Fruit fly (Drosophila melanogaster) whole organism, embryonic: ENCODE measurements around the gene dlt.

Source experiments
- Asciz ChIP-seq: fragments of 200-800 bp; sonication (Bioruptor generic); optimal IDR thresholded peaks from 2 replicates; lab custom pipeline; 2017; ENCODE audit warnings: missing biosample characterization, mild to moderate bottlenecking, missing genetic modification characterization, missing genetic modification reagents
- B-H1 ChIP-seq: fragments of 200-800 bp; sonication (Bioruptor generic); IDR thresholded peaks from 3 replicates; pipeline ENCODE4 v1.3.6; 2022; ENCODE audit warnings: missing biosample characterization, missing genetic modification characterization
- B-H2 ChIP-seq: fragments of 200-800 bp; sonication (Bioruptor generic); optimal IDR thresholded peaks from 2 replicates; lab custom pipeline; 2018; ENCODE audit warnings: missing biosample characterization, mild to moderate bottlenecking, missing genetic modification characterization
- CG1024 ChIP-seq: fragments of 200-800 bp; sonication (Bioruptor generic); IDR thresholded peaks from 2 replicates; pipeline ENCODE4 v1.3.6; 2022; ENCODE audit warnings: missing biosample characterization, missing genetic modification characterization
- CG11560 ChIP-seq: fragments of 200-800 bp; sonication (Bioruptor generic); IDR thresholded peaks from 3 replicates; pipeline ENCODE4 v1.3.6; 2022; ENCODE audit warnings: missing biosample characterization, missing genetic modification characterization
- CG12391 ChIP-seq: fragments of 200-800 bp; sonication (Bioruptor generic); optimal IDR thresholded peaks from 3 replicates; lab custom pipeline; 2018; ENCODE audit warnings: missing biosample characterization, mild to moderate bottlenecking, missing genetic modification characterization, moderate library complexity
- CG13123 ChIP-seq: fragments of 200-800 bp; sonication (Bioruptor generic); optimal IDR thresholded peaks from 2 replicates; lab custom pipeline; 2016; ENCODE audit warnings: missing biosample characterization, missing genetic modification characterization
- CG14710 ChIP-seq: fragments of 200-800 bp; sonication (Bioruptor generic); optimal IDR thresholded peaks from 3 replicates; lab custom pipeline; 2019; ENCODE audit warnings: missing biosample characterization, mild to moderate bottlenecking, missing genetic modification characterization, moderate library complexity
- CG14965 ChIP-seq: fragments of 200-800 bp; sonication (Bioruptor generic); optimal IDR thresholded peaks from 2 replicates; lab custom pipeline; 2016; ENCODE audit warnings: missing biosample characterization, missing genetic modification characterization, borderline replicate concordance
- CG17829 ChIP-seq: fragments of 200-800 bp; optimal IDR thresholded peaks from 2 replicates; lab custom pipeline; 2019; ENCODE audit warnings: missing biosample characterization, mild to moderate bottlenecking, missing genetic modification characterization, moderate library complexity
- CG17912 ChIP-seq: fragments of 200-800 bp; sonication (Bioruptor generic); optimal IDR thresholded peaks from 2 replicates; lab custom pipeline; 2018; ENCODE audit warnings: missing biosample characterization, mild to moderate bottlenecking, missing genetic modification characterization
- CG18262 ChIP-seq: fragments of 200-800 bp; optimal IDR thresholded peaks from 3 replicates; lab custom pipeline; 2019; ENCODE audit warnings: missing biosample characterization, mild to moderate bottlenecking, missing genetic modification characterization, moderate library complexity
- CG6854 ChIP-seq: fragments of 200-800 bp; sonication (Bioruptor generic); optimal IDR thresholded peaks from 3 replicates; lab custom pipeline; 2017; ENCODE audit warnings: missing biosample characterization, mild to moderate bottlenecking, missing genetic modification characterization
- CG7928 ChIP-seq: fragments of 200-800 bp; sonication (Bioruptor generic); optimal IDR thresholded peaks from 2 replicates; lab custom pipeline; 2017; ENCODE audit warnings: missing biosample characterization, mild to moderate bottlenecking, missing genetic modification characterization
- CG8089 ChIP-seq: fragments of 200-800 bp; sonication (Bioruptor generic); optimal IDR thresholded peaks from 3 replicates; lab custom pipeline; 2016; ENCODE audit warnings: missing biosample characterization, missing genetic modification characterization
- CoRest ChIP-seq: fragments of 200-800 bp; sonication (Bioruptor generic); optimal IDR thresholded peaks from 3 replicates; lab custom pipeline; 2018; ENCODE audit warnings: missing biosample characterization, mild to moderate bottlenecking, missing genetic modification characterization, moderate library complexity
- E2f2 ChIP-seq: fragments of 200-800 bp; sonication (Bioruptor generic); IDR thresholded peaks from 2 replicates; pipeline ENCODE4 v1.3.6; 2022; ENCODE audit warnings: missing biosample characterization, missing genetic modification characterization
- Fer3 ChIP-seq: fragments of 200-800 bp; sonication (Bioruptor generic); optimal IDR thresholded peaks from 2 replicates; lab custom pipeline; 2018; ENCODE audit warnings: missing biosample characterization, mild to moderate bottlenecking, missing genetic modification characterization, moderate library complexity
- HLH54F ChIP-seq: fragments of 200-800 bp; sonication (Bioruptor generic); optimal IDR thresholded peaks from 3 replicates; lab custom pipeline; 2016; ENCODE audit warnings: missing biosample characterization, missing genetic modification characterization
- MESR4 ChIP-seq: fragments of 200-800 bp; sonication (Bioruptor generic); optimal IDR thresholded peaks from 2 replicates; lab custom pipeline; 2018; ENCODE audit warnings: missing biosample characterization, mild to moderate bottlenecking, missing genetic modification characterization, moderate library complexity
- Neu2 ChIP-seq: fragments of 200-800 bp; sonication (Bioruptor generic); optimal IDR thresholded peaks from 3 replicates; lab custom pipeline; 2016; ENCODE audit warnings: missing biosample characterization, missing genetic modification characterization, borderline replicate concordance
- Nf-YC ChIP-seq: fragments of 200-800 bp; optimal IDR thresholded peaks from 3 replicates; lab custom pipeline; 2019; ENCODE audit warnings: missing biosample characterization, mild to moderate bottlenecking, missing genetic modification characterization, moderate library complexity
- Scr ChIP-seq: fragments of 200-800 bp; sonication (Bioruptor generic); IDR thresholded peaks from 2 replicates; pipeline ENCODE4 v1.3.6; 2022; ENCODE audit warnings: missing biosample characterization, missing genetic modification characterization; ENCODE audit not compliant: partially characterized antibody
- Sin3A ChIP-seq: fragments of >200 bp; optimal IDR thresholded peaks from 2 replicates; lab custom pipeline; 2018
- Sox102F ChIP-seq: fragments of 200-800 bp; sonication (Bioruptor generic); optimal IDR thresholded peaks from 2 replicates; lab custom pipeline; 2018; ENCODE audit warnings: missing biosample characterization, mild to moderate bottlenecking, missing genetic modification characterization, moderate library complexity
- Sry-δ ChIP-seq: fragments of 200-800 bp; sonication (Bioruptor generic); optimal IDR thresholded peaks from 2 replicates; lab custom pipeline; 2016; ENCODE audit warnings: missing biosample characterization, missing genetic modification characterization
- Tbp ChIP-seq: fragments of >200 bp; optimal IDR thresholded peaks from 2 replicates; lab custom pipeline; 2018; ENCODE audit warnings: missing biosample characterization, missing genetic modification characterization
- YL-1 ChIP-seq: fragments of 200-800 bp; sonication (Bioruptor generic); optimal IDR thresholded peaks from 3 replicates; lab custom pipeline; 2017; ENCODE audit warnings: missing biosample characterization, mild to moderate bottlenecking, missing genetic modification characterization
- ac ChIP-seq: fragments of 200-800 bp; sonication (Bioruptor generic); optimal IDR thresholded peaks from 3 replicates; lab custom pipeline; 2017; ENCODE audit warnings: missing biosample characterization, mild to moderate bottlenecking, missing genetic modification characterization
- ato ChIP-seq: fragments of 200-800 bp; sonication (Bioruptor generic); IDR thresholded peaks from 2 replicates; pipeline ENCODE4 v1.3.6; 2022; ENCODE audit warnings: missing biosample characterization, missing genetic modification characterization; ENCODE audit not compliant: partially characterized antibody
- bab2 ChIP-seq: fragments of 200-800 bp; sonication (Bioruptor generic); optimal IDR thresholded peaks from 2 replicates; lab custom pipeline; 2016; ENCODE audit warnings: missing biosample characterization, missing genetic modification characterization
- bcd ChIP-seq: fragments of 200-800 bp; sonication (Bioruptor generic); optimal IDR thresholded peaks from 2 replicates; lab custom pipeline; 2017; ENCODE audit warnings: missing biosample characterization, mild to moderate bottlenecking, missing genetic modification characterization
- br ChIP-seq: fragments of >200 bp; optimal IDR thresholded peaks from 2 replicates; lab custom pipeline; 2017
- bsh ChIP-seq, 2 experiments: fragments of 200-800 bp; sonication (Bioruptor generic); optimal IDR thresholded peaks; 2 replicates each; lab custom pipeline; 2017 to 2018; ENCODE audit warnings: mild to moderate bottlenecking in 2 of 2, missing biosample characterization in 2 of 2, missing genetic modification characterization in 2 of 2, moderate library complexity in 1 of 2
- croc ChIP-seq: fragments of 200-800 bp; sonication (Bioruptor generic); conservative IDR thresholded peaks from 3 replicates; pipeline ENCODE4 v1.3.6; 2022; ENCODE audit warnings: missing biosample characterization, missing genetic modification characterization
- dan ChIP-seq: fragments of 200-800 bp; sonication (Bioruptor generic); IDR thresholded peaks from 2 replicates; pipeline ENCODE4 v1.3.6; 2022; ENCODE audit warnings: missing biosample characterization, missing genetic modification characterization
- danr ChIP-seq: fragments of 200-800 bp; sonication (Bioruptor generic); IDR thresholded peaks from 2 replicates; pipeline ENCODE4 v1.3.6; 2022; ENCODE audit warnings: missing biosample characterization, missing genetic modification characterization
- dysf ChIP-seq: fragments of 200-800 bp; sonication (Bioruptor generic); IDR thresholded peaks from 3 replicates; pipeline ENCODE4 v1.3.6; 2022; ENCODE audit warnings: missing biosample characterization, missing genetic modification characterization
- exex ChIP-seq: fragments of 200-800 bp; sonication (Bioruptor generic); optimal IDR thresholded peaks from 4 replicates; lab custom pipeline; 2018; ENCODE audit warnings: missing biosample characterization, mild to moderate bottlenecking, missing genetic modification characterization, moderate library complexity
- fd102C ChIP-seq: fragments of 200-800 bp; sonication (Bioruptor generic); optimal IDR thresholded peaks from 2 replicates; lab custom pipeline; 2018; ENCODE audit warnings: missing biosample characterization, mild to moderate bottlenecking, missing genetic modification characterization, moderate library complexity
- fu2 ChIP-seq: fragments of 200-800 bp; sonication (Bioruptor generic); optimal IDR thresholded peaks from 2 replicates; lab custom pipeline; 2016; ENCODE audit warnings: missing biosample characterization, missing genetic modification characterization
- grn ChIP-seq: fragments of 200-800 bp; sonication (Bioruptor generic); optimal IDR thresholded peaks from 3 replicates; lab custom pipeline; 2017; ENCODE audit warnings: missing biosample characterization, missing genetic modification characterization
- lbe ChIP-seq: fragments of 200-800 bp; sonication (Bioruptor generic); optimal IDR thresholded peaks from 2 replicates; lab custom pipeline; 2016; ENCODE audit warnings: missing biosample characterization, mild to moderate bottlenecking, missing genetic modification characterization
- pb ChIP-seq: fragments of 200-800 bp; sonication (Bioruptor generic); optimal IDR thresholded peaks from 3 replicates; lab custom pipeline; 2016; ENCODE audit warnings: missing biosample characterization, missing genetic modification characterization
- pfk ChIP-seq: fragments of 200-800 bp; sonication (Bioruptor generic); optimal IDR thresholded peaks from 2 replicates; lab custom pipeline; 2018; ENCODE audit warnings: missing biosample characterization, mild to moderate bottlenecking, missing genetic modification characterization, moderate library complexity
- slp2 ChIP-seq: fragments of 200-800 bp; sonication (Bioruptor generic); optimal IDR thresholded peaks from 2 replicates; lab custom pipeline; 2016; ENCODE audit warnings: missing biosample characterization, missing genetic modification characterization
- tll ChIP-seq, 2 experiments: fragments of 200-800 bp in 1 of 2; fragments of >200 bp in 1 of 2; sonication (Bioruptor generic) in 1 of 2; optimal IDR thresholded peaks; 2 replicates each; lab custom pipeline; 2017 to 2019; ENCODE audit warnings: missing biosample characterization in 2 of 2, missing genetic modification characterization in 2 of 2, mild to moderate bottlenecking in 1 of 2, moderate library complexity in 1 of 2
- trh ChIP-seq: fragments of 200-800 bp; sonication (Bioruptor generic); optimal IDR thresholded peaks from 2 replicates; lab custom pipeline; 2016; ENCODE audit warnings: missing biosample characterization, missing genetic modification characterization
- tx ChIP-seq: fragments of 200-800 bp; sonication (Bioruptor generic); optimal IDR thresholded peaks from 2 replicates; lab custom pipeline; 2016; ENCODE audit warnings: missing biosample characterization, missing genetic modification characterization
- yki ChIP-seq: fragments of >200 bp; optimal IDR thresholded peaks from 3 replicates; lab custom pipeline; 2018

The dlt gene

dm6 chr3L:1794164-1794942, 775 bp downstream of the dlt start (continued):
- TF ChIP-seq CG7928 (GFP tag; lab: Kevin White, UChicago) (peak; percentile 73), danr (GFP tag; lab: Robert Waterston, UW) (no peak), pfk (GFP tag; lab: Kevin White, UChicago) (peak; percentile 43), CG6854 (GFP tag; lab: Kevin White, UChicago) (peak; percentile 31), grn (peak; percentile 58), br (no peak), tx (GFP tag; lab: Kevin White, UChicago) (no peak), pb (GFP tag; lab: Kevin White, UChicago) (no peak), CoRest (no peak), HLH54F (GFP tag; lab: Kevin White, UChicago) (no peak), B-H2 (GFP tag; lab: Kevin White, UChicago) (peak; percentile 84), CG11560 (no peak), ac (GFP tag; lab: Kevin White, UChicago) (no peak), Sry-δ (no peak), CG17829 (no peak), dan (GFP tag; lab: Robert Waterston, UW) (no peak), CG18262 (no peak), lbe (GFP tag; lab: Kevin White, UChicago) (no peak), dysf (GFP tag; lab: Robert Waterston, UW) (peak; percentile 30; the same call in 1 of the 3 replicates), Asciz (no peak), CG14710 (no peak), fu2 (GFP tag; lab: Kevin White, UChicago) (no peak), MESR4 (GFP tag; lab: Kevin White, UChicago) (no peak), Fer3 (tag; lab: Kevin White, UChicago) (peak; percentile 7), Sox102F (GFP tag; lab: Kevin White, UChicago) (no peak), Sin3A (lab: Kevin White, UChicago) (no peak), Neu2 (GFP tag; lab: Kevin White, UChicago) (no peak), yki (lab: Kevin White, UChicago) (no peak), Tbp (no peak), trh (GFP tag; lab: Kevin White, UChicago) (no peak), B-H1 (no peak; the same call in 2 of the 3 replicates), Scr (GFP tag; lab: Robert Waterston, UW) (0 out of 2 replicates have a peak, but pooled peaks have one; percentile 28), CG13123 (GFP tag; lab: Kevin White, UChicago) (no peak), CG1024 (peak; percentile 52; the same call in 1 of the 2 replicates), YL-1 (GFP tag; lab: Kevin White, UChicago) (peak; percentile 16), bsh (GFP tag; optimal IDR thresholded peaks at IDR 0.05; lab: Kevin White, UChicago) (peak in 1 of 2 experiments; percentile 33), bab2 (GFP tag; lab: Kevin White, UChicago) (no peak), CG12391 (tag; lab: Kevin White, UChicago) (no peak), CG8089 (GFP tag; lab: Kevin White, UChicago) (no peak), E2f2 (peak; percentile 26), croc (no peak), Nf-YC (tag; lab: Kevin White, UChicago) (no peak), tll (GFP tag; optimal IDR thresholded peaks at IDR 0.05; lab: Kevin White, UChicago) (peak in 1 of 2 experiments; percentile 16), exex (peak; percentile 92), bcd (GFP tag; lab: Kevin White, UChicago) (no peak), slp2 (GFP tag; lab: Kevin White, UChicago) (no peak), ato (GFP tag; lab: Robert Waterston, UW) (no peak), CG14965 (no peak), fd102C (GFP tag; lab: Kevin White, UChicago) (no peak), CG17912 (peak; percentile 82)
